Fruit fly (Drosophila melanogaster) whole organism: ENCODE results near the gene CG5958.

Experiments
- CG8478 ChIP-seq: fragments of >200 bp; optimal IDR thresholded peaks from 2 replicates; lab custom pipeline; 2018; ENCODE audit warnings: inconsistent platforms
- Dll ChIP-seq: fragments of >200 bp; optimal IDR thresholded peaks from 2 replicates; lab custom pipeline; 2017
- EcR ChIP-seq, 2 experiments: fragments of >200 bp; optimal IDR thresholded peaks; 2 replicates each; lab custom pipeline; 2017; ENCODE audit warnings: missing biosample characterization in 2 of 2, missing genetic modification characterization in 2 of 2, missing genetic modification reagents in 2 of 2
- pan ChIP-seq: fragments of >200 bp; optimal IDR thresholded peaks from 2 replicates; lab custom pipeline; 2017
- psq ChIP-seq: fragments of >200 bp; optimal IDR thresholded peaks from 2 replicates; lab custom pipeline; 2017
- usp ChIP-seq: fragments of >200 bp; optimal IDR thresholded peaks from 2 replicates; lab custom pipeline; 2017; ENCODE audit warnings: missing biosample characterization, missing genetic modification characterization, mixed read lengths

dm6 chr2L:7411947-7412621 lies 21.2 kb downstream of the CG5958 start, which contains the start of gene chm:
- TF ChIP-seq psq (lab: Kevin White, UChicago) (no peak), pan (lab: Kevin White, UChicago) (no peak), EcR (GFP tag; optimal IDR thresholded peaks at IDR 0.05; lab: Kevin White, UChicago) (no peak), Dll (lab: Kevin White, UChicago) (no peak), CG8478 (no peak), usp (GFP tag; lab: Kevin White, UChicago) (no peak)
